Fruit fly (Drosophila melanogaster) S2 (cell line): ENCODE measurements around the gene Sgf11.

Experiments used
- CG8478 ChIP-seq: fragments of >200 bp; optimal IDR thresholded peaks from 2 replicates; lab custom pipeline; 2018
- CTCF ChIP-seq, 2 experiments: fragments of >200 bp; optimal IDR thresholded peaks; 2 replicates each; lab custom pipeline; 2018

DNA sequence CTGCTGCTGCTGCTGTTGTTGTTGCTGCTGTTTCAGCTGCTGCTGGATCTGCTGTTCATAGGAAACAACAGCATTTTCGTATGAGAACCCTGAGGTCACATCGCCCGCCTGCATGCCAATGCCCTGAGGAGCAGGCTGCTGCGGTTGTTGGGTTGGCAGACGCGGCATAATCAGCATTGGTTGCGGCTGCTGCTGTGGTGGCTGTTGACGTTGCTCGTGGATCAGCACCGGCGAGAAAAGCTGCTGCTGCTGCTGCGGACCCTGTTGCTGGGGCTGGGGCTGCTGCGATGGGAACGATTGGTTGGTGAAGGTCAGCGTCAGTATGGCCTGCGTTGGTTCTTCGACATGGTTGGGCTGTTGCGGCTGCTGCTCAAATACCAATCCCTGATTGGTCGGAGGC lies 11.8 kb downstream of the Sgf11 start:
- TF ChIP-seq CTCF (optimal IDR thresholded peaks at IDR 0.05; lab: Kevin White, UChicago) = no peak
- no peak for TF ChIP-seq CG8478 (lab: Kevin White, UChicago)
